Worm (Caenorhabditis elegans): Measurements from ENCODE around the gene ttr-36.

DNA sequence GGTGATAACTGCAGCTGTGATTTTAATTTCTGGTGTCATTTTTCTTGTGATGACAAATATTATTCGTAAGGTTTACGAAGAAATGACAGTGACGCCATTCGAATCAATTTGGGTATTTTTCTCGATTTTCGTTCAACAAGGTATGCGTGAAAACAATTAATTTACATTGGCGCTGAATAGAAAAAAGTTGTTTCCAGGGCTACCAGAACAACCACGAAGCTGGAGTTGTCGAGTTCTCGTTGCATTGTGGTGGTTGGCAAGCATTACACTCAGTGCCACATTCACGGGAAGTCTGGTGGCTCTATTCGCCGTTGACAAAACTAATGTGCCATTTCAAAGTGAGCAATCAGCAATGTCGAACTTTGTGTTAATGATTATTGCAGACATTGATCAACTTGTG, 3.0 kb upstream of the ttr-36 start:
- no peak for TF ChIP-seq lin-14 (GFP tag; optimal IDR thresholded peaks at IDR 0.05)
- no peak for TF ChIP-seq nhr-90 (tag; optimal IDR thresholded peaks at IDR 0.05; ENCODE audit: poor library complexity)
- no peak for TF ChIP-seq jun-1 (tag; optimal IDR thresholded peaks at IDR 0.05)
- TF ChIP-seq ces-1 (GFP tag; optimal IDR thresholded peaks at IDR 0.05), result no peak
- TF ChIP-seq unc-62 (GFP tag; optimal IDR thresholded peaks at IDR 0.05), result no peak
- TF ChIP-seq egl-27 (tag; optimal IDR thresholded peaks at IDR 0.05), result no peak
- TF ChIP-seq ceh-63 (GFP tag; optimal IDR thresholded peaks at IDR 0.05), result no peak
- TF ChIP-seq sptf-1 (tag; optimal IDR thresholded peaks at IDR 0.05), result no peak
